Worm (Caenorhabditis elegans) whole organism, early embryonic: ENCODE measurements around the gene T12G3.2.

Experiments
- ama-1 ChIP-seq: fragments of 150-350 bp; optimal IDR thresholded peaks from 2 replicates; lab custom pipeline; 2014
- flt-1 ChIP-seq: fragments of 200-800 bp; sonication (Bioruptor generic); IDR thresholded peaks from 2 replicates; pipeline ENCODE4 v1.3.6; 2022; ENCODE audit warnings: missing genetic modification characterization, missing compliant biosample characterization
- sea-1 ChIP-seq: fragments of 200-800 bp; sonication (Bioruptor generic); conservative IDR thresholded peaks from 2 replicates; pipeline ENCODE4 v1.3.6; 2022; ENCODE audit warnings: missing genetic modification characterization, missing compliant biosample characterization

- TF ChIP-seq sea-1 (GFP tag; lab: Robert Waterston, UW), result no peak
- TF ChIP-seq flt-1 (GFP tag; lab: Robert Waterston, UW), result no peak
- TF ChIP-seq ama-1 (lab: Kevin White, UChicago), result no peak
These were observed 34.0 kb upstream of the T12G3.2 start for ce11 chrIV:12080807-12081206.
